Worm (Caenorhabditis elegans) whole organism, late embryonic: ENCODE data around the gene exo-1.

Experiments
- K09A11.1 ChIP-seq: sonication (generic microtip); optimal IDR thresholded peaks from 2 replicates; lab custom pipeline; 2017; ENCODE audit warnings: antibody characterized with exemption, mild to moderate bottlenecking, missing genetic modification characterization, missing compliant biosample characterization; ENCODE audit not compliant: insufficient read depth
- ceh-30 ChIP-seq: fragments of 150-350 bp; optimal IDR thresholded peaks from 2 replicates; lab custom pipeline; 2014; ENCODE audit warnings: missing biosample characterization, missing genetic modification characterization
- ceh-34 ChIP-seq: sonication (generic microtip); optimal IDR thresholded peaks from 2 replicates; lab custom pipeline; 2016; ENCODE audit warnings: mild to moderate bottlenecking, missing genetic modification characterization, missing compliant biosample characterization
- dve-1 ChIP-seq: sonication (generic microtip); optimal IDR thresholded peaks from 2 replicates; lab custom pipeline; 2017; ENCODE audit warnings: antibody characterized with exemption, mild to moderate bottlenecking, missing genetic modification characterization, missing compliant biosample characterization
- hlh-15 ChIP-seq: sonication (generic microtip); optimal IDR thresholded peaks from 2 replicates; lab custom pipeline; 2016; ENCODE audit warnings: missing genetic modification characterization, missing compliant biosample characterization
- madf-2 ChIP-seq: sonication (generic microtip); optimal IDR thresholded peaks from 2 replicates; lab custom pipeline; 2017; ENCODE audit warnings: missing genetic modification characterization, missing compliant biosample characterization
- pag-3 ChIP-seq: sonication (generic microtip); optimal IDR thresholded peaks from 2 replicates; lab custom pipeline; 2016; ENCODE audit warnings: missing compliant biosample characterization, missing genetic modification characterization, borderline replicate concordance
- sox-2 ChIP-seq: fragments of 200-800 bp; sonication (Bioruptor generic); IDR thresholded peaks from 2 replicates; pipeline ENCODE4 v1.3.6; 2022; ENCODE audit warnings: missing genetic modification reagents, missing genetic modification characterization, missing compliant biosample characterization

ce11 chrIII:13388621-13389020 lies 34.7 kb upstream of the exo-1 start:
- no peak for TF ChIP-seq hlh-15
- TF ChIP-seq madf-2 (tag; lab: Kevin White, UChicago) = no peak
- no peak for TF ChIP-seq ceh-34
- no peak for TF ChIP-seq dve-1
- no peak for TF ChIP-seq K09A11.1 (tag; lab: Kevin White, UChicago)
- no peak for TF ChIP-seq pag-3 (tag; lab: Kevin White, UChicago)
- TF ChIP-seq ceh-30 (tag; lab: Kevin White, UChicago) = no peak
- no peak for TF ChIP-seq sox-2
